Worm (Caenorhabditis elegans): ENCODE data around the gene mgl-1.

DNA sequence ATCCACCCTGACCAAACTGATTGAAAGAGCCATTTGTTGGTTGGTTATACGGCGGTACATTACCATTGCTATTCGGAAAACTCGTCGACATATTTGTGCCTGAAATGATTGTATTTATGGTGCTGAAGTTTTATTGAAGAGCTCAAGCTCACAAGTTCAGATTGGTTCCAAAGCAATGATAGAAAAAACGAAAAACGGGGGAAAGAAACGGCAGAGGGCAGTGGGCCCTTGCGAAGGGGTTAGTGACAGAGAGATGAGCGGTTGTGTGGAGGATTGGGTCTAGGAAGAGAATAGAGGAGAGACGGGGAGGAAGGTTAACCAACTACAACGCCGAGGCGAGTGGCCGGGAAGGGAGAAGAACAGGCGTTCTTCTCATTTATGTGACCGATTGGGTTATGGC lies 44.7 kb downstream of the mgl-1 start, which contains the start of gene nra-3:
- TF ChIP-seq skn-1 (tag; optimal IDR thresholded peaks at IDR 0.05) (no peak), mdl-1 (tag; optimal IDR thresholded peaks at IDR 0.05) (no peak), mbf-1 (tag; optimal IDR thresholded peaks at IDR 0.05) (no peak), lin-39 (tag; optimal IDR thresholded peaks at IDR 0.05) (no peak), lsy-2 (tag; optimal IDR thresholded peaks at IDR 0.05) (no peak), nhr-77 (tag; optimal IDR thresholded peaks at IDR 0.05) (no peak), R02D3.7 (tag; optimal IDR thresholded peaks at IDR 0.05) (no peak), blmp-1 (tag; optimal IDR thresholded peaks at IDR 0.05; ENCODE audit: insufficient read depth) (no peak), egl-27 (tag; optimal IDR thresholded peaks at IDR 0.05) (no peak), unc-62 (GFP tag; optimal IDR thresholded peaks at IDR 0.05) (no peak), aly-2 (tag; optimal IDR thresholded peaks at IDR 0.05) (no peak), ceh-82 (tag; optimal IDR thresholded peaks at IDR 0.05) (no peak), unc-39 (tag; optimal IDR thresholded peaks at IDR 0.05) (no peak)
